Fruit fly (Drosophila melanogaster): ENCODE data around the gene CG13728.

Gene CG13728

DNA sequence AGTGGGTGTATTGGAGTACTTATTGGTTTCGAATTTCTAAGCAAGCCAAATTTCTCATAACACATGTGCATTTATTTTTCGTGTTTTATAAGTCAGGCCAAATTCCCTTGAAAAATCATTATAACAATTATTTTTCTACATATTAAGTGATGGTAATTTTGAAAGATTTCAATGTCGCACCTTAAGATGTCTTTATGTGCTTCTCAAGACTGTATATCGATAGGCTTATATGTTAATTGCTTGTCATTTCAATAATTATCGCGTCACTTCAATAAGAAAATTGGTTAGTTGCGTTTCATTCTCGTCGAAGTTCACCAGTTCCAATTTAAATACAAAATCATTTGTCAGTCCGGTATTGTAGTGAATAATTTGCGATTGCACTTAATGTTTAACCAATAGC is 31.0 kb downstream of the CG13728 start, which contains the start of gene CG7692:
CG7692 (plus strand) TSS at position 301 of the 400 bp plus-strand sequence.
- no peak for TF ChIP-seq sqz (GFP tag; optimal IDR thresholded peaks at IDR 0.05)
- TF ChIP-seq CG10979 (tag; optimal IDR thresholded peaks at IDR 0.05), result no peak
- no peak for TF ChIP-seq CG9437 (GFP tag; optimal IDR thresholded peaks at IDR 0.05)
- no peak for TF ChIP-seq fd102C (GFP tag; optimal IDR thresholded peaks at IDR 0.05)
- no peak for TF ChIP-seq fu2 (GFP tag; optimal IDR thresholded peaks at IDR 0.05)
- TF ChIP-seq stwl (tag; optimal IDR thresholded peaks at IDR 0.05), result peak; percentile 23
- no peak for TF ChIP-seq CG6765 (GFP tag; optimal IDR thresholded peaks at IDR 0.05)
- no peak for TF ChIP-seq CG4617 (GFP tag; optimal IDR thresholded peaks at IDR 0.05; ENCODE audit: borderline replicate concordance)
- TF ChIP-seq CG16779 (GFP tag; IDR thresholded peaks at IDR 0.05), result no peak
- no peak for TF ChIP-seq CG3065 (GFP tag; optimal IDR thresholded peaks at IDR 0.05)
- no peak for TF ChIP-seq dmrt99B (tag; optimal IDR thresholded peaks at IDR 0.05)
- no peak for TF ChIP-seq zen (tag; optimal IDR thresholded peaks at IDR 0.05)
- no peak for TF ChIP-seq CG16815 (GFP tag; optimal IDR thresholded peaks at IDR 0.05)
- no peak for TF ChIP-seq CG13894 (tag; optimal IDR thresholded peaks at IDR 0.05)
- TF ChIP-seq C15 (GFP tag; IDR thresholded peaks at IDR 0.05), result no peak
- no peak for TF ChIP-seq CG2129 (GFP tag; IDR thresholded peaks at IDR 0.05; ENCODE audit: partially characterized antibody)
- no peak for TF ChIP-seq mam (GFP tag; optimal IDR thresholded peaks at IDR 0.05)
- no peak for TF ChIP-seq seq (GFP tag; IDR thresholded peaks at IDR 0.05)
- no peak for TF ChIP-seq Kr (GFP tag; optimal IDR thresholded peaks at IDR 0.05)
- TF ChIP-seq wek (GFP tag; optimal IDR thresholded peaks at IDR 0.05), result no peak
- peak; percentile 33; the same call in 1 of the 2 replicates for TF ChIP-seq vvl (GFP tag; IDR thresholded peaks at IDR 0.05)
- TF ChIP-seq psq (GFP tag; optimal IDR thresholded peaks at IDR 0.05), result no peak
- TF ChIP-seq Sry-δ (GFP tag; optimal IDR thresholded peaks at IDR 0.05), result peak; percentile 16
- TF ChIP-seq lmd (GFP tag; IDR thresholded peaks at IDR 0.05), result no peak
- no peak for TF ChIP-seq CG2875 (GFP tag; optimal IDR thresholded peaks at IDR 0.05)

dm6 chr3L:17349604-17350003 is 32.9 kb downstream of the CG13728 start, which contains the start of gene Mip:
Mip (minus strand) TSS chr3L:17349666.
- no peak for TF ChIP-seq CG18764 (GFP tag; optimal IDR thresholded peaks at IDR 0.05)
- no peak for TF ChIP-seq Chrac-16 (GFP tag; optimal IDR thresholded peaks at IDR 0.05)
- no peak for TF ChIP-seq CG5953 (GFP tag; IDR thresholded peaks at IDR 0.05)
- TF ChIP-seq Sox102F (GFP tag; optimal IDR thresholded peaks at IDR 0.05), result no peak
- no peak for TF ChIP-seq CG8359 (GFP tag; optimal IDR thresholded peaks at IDR 0.05; ENCODE audit: borderline replicate concordance)
- TF ChIP-seq Bteb2 (GFP tag; optimal IDR thresholded peaks at IDR 0.05), result no peak
- TF ChIP-seq Ets97D (GFP tag; optimal IDR thresholded peaks at IDR 0.05), result peak; percentile 12
- TF ChIP-seq tup (GFP tag; optimal IDR thresholded peaks at IDR 0.05), result no peak
- TF ChIP-seq Dbx (GFP tag; IDR thresholded peaks at IDR 0.05), result no peak
- TF ChIP-seq D (optimal IDR thresholded peaks at IDR 0.05), result no peak
- TF ChIP-seq D (GFP tag; optimal IDR thresholded peaks at IDR 0.05), result no peak
- TF ChIP-seq GATAe (GFP tag; conservative IDR thresholded peaks at IDR 0.05), result no peak
- no peak for TF ChIP-seq cas (GFP tag; IDR thresholded peaks at IDR 0.05)
- TF ChIP-seq fd96Cb (tag; optimal IDR thresholded peaks at IDR 0.05), result no peak
- no peak for TF ChIP-seq hkb (optimal IDR thresholded peaks at IDR 0.05)
- TF ChIP-seq hkb (GFP tag; IDR thresholded peaks at IDR 0.05), result no peak
- TF ChIP-seq Dfd (GFP tag; optimal IDR thresholded peaks at IDR 0.05), result peak in 1 of 2 experiments; percentile 13
- TF ChIP-seq CG6854 (GFP tag; optimal IDR thresholded peaks at IDR 0.05), result no peak
- peak; percentile 55 for TF ChIP-seq scrt (GFP tag; optimal IDR thresholded peaks at IDR 0.05)
- TF ChIP-seq mirr (GFP tag; optimal IDR thresholded peaks at IDR 0.05), result no peak
- TF ChIP-seq ato (GFP tag; IDR thresholded peaks at IDR 0.05; ENCODE audit: partially characterized antibody), result no peak
- peak; percentile 83 for TF ChIP-seq Deaf1 (tag; optimal IDR thresholded peaks at IDR 0.05)
- no peak for TF ChIP-seq tna (GFP tag; IDR thresholded peaks at IDR 0.05; ENCODE audit: partially characterized antibody)
- TF ChIP-seq Gsc (GFP tag; IDR thresholded peaks at IDR 0.05), result no peak
- TF ChIP-seq trem (tag; optimal IDR thresholded peaks at IDR 0.05), result no peak
- TF ChIP-seq ewg (GFP tag; optimal IDR thresholded peaks at IDR 0.05), result peak; percentile 67
- 0 out of 2 replicates have a peak, but pooled peaks have one; percentile 17 for TF ChIP-seq CG10959 (GFP tag; IDR thresholded peaks at IDR 0.05)
- no peak for TF ChIP-seq CG2120 (GFP tag; optimal IDR thresholded peaks at IDR 0.05)

Data from whole organism, embryonic.